Fruit fly (Drosophila melanogaster) whole organism, prepupa: ENCODE data around the gene CG1750.

Experiments
- CG10669 ChIP-seq: fragments of 200-800 bp; sonication (Bioruptor generic); optimal IDR thresholded peaks from 3 replicates; lab custom pipeline; 2018; ENCODE audit warnings: missing biosample characterization, mild to moderate bottlenecking, missing genetic modification characterization, moderate library complexity
- CG15336 ChIP-seq: fragments of 200-800 bp; sonication (Bioruptor generic); IDR thresholded peaks from 2 replicates; pipeline ENCODE4 v1.3.6; 2022; ENCODE audit warnings: missing biosample characterization, missing genetic modification characterization
- CG1621 ChIP-seq: fragments of 200-800 bp; sonication (Bioruptor generic); optimal IDR thresholded peaks from 3 replicates; lab custom pipeline; 2018; ENCODE audit warnings: missing biosample characterization, mild to moderate bottlenecking, missing genetic modification characterization
- CG16779 ChIP-seq: fragments of 200-800 bp; sonication (Bioruptor generic); optimal IDR thresholded peaks from 3 replicates; lab custom pipeline; 2017; ENCODE audit warnings: missing biosample characterization, mild to moderate bottlenecking, missing genetic modification characterization
- CG3032 ChIP-seq: fragments of 200-800 bp; optimal IDR thresholded peaks from 2 replicates; lab custom pipeline; 2019; ENCODE audit warnings: missing biosample characterization, mild to moderate bottlenecking, missing genetic modification characterization, moderate library complexity
- CG31627 ChIP-seq: fragments of 200-800 bp; sonication (Bioruptor generic); optimal IDR thresholded peaks from 3 replicates; lab custom pipeline; 2016; ENCODE audit warnings: missing biosample characterization, missing genetic modification characterization
- CG32006 ChIP-seq: fragments of 200-800 bp; sonication (Bioruptor generic); optimal IDR thresholded peaks from 3 replicates; lab custom pipeline; 2017; ENCODE audit warnings: missing biosample characterization, mild to moderate bottlenecking, missing genetic modification characterization
- CG34406 ChIP-seq: fragments of 200-800 bp; sonication (Bioruptor generic); optimal IDR thresholded peaks from 3 replicates; lab custom pipeline; 2016; ENCODE audit warnings: missing biosample characterization, missing genetic modification characterization
- CG3919 ChIP-seq: fragments of 200-800 bp; sonication (Bioruptor generic); optimal IDR thresholded peaks from 3 replicates; lab custom pipeline; 2016; ENCODE audit warnings: missing biosample characterization, missing genetic modification characterization
- CG6163 ChIP-seq: fragments of 200-800 bp; sonication (Bioruptor generic); IDR thresholded peaks from 3 replicates; pipeline ENCODE4 v1.3.6; 2022; ENCODE audit warnings: missing biosample characterization, missing genetic modification characterization
- CG6276 ChIP-seq: fragments of 200-800 bp; sonication (Bioruptor generic); optimal IDR thresholded peaks from 2 replicates; lab custom pipeline; 2017; ENCODE audit warnings: missing biosample characterization, mild to moderate bottlenecking, missing genetic modification characterization
- CG6792 ChIP-seq: fragments of 200-800 bp; sonication (Bioruptor generic); optimal IDR thresholded peaks from 3 replicates; lab custom pipeline; 2016; ENCODE audit warnings: missing biosample characterization, missing genetic modification characterization
- CG6854 ChIP-seq: fragments of 200-800 bp; sonication (Bioruptor generic); optimal IDR thresholded peaks from 2 replicates; lab custom pipeline; 2017; ENCODE audit warnings: missing biosample characterization, mild to moderate bottlenecking, missing genetic modification characterization
- CG8119 ChIP-seq: fragments of 200-800 bp; sonication (Bioruptor generic); IDR thresholded peaks from 3 replicates; pipeline ENCODE4 v1.3.6; 2022; ENCODE audit warnings: missing biosample characterization, missing genetic modification characterization
- CG8319 ChIP-seq: fragments of 200-800 bp; sonication (Bioruptor generic); optimal IDR thresholded peaks from 3 replicates; lab custom pipeline; 2016; ENCODE audit warnings: missing biosample characterization, missing genetic modification characterization
- CG8632 ChIP-seq: fragments of 200-800 bp; sonication (Bioruptor generic); optimal IDR thresholded peaks from 3 replicates; lab custom pipeline; 2016; ENCODE audit warnings: missing biosample characterization, missing genetic modification characterization
- Eip75B ChIP-seq: fragments of 200-800 bp; sonication (Bioruptor generic); optimal IDR thresholded peaks from 3 replicates; lab custom pipeline; 2016; ENCODE audit warnings: missing biosample characterization, missing genetic modification characterization
- Eip78C ChIP-seq: fragments of 200-800 bp; sonication (Bioruptor generic); peaks from one replicate; lab custom pipeline; 2016; ENCODE audit warnings: missing biosample characterization, missing genetic modification characterization
- Ets21C ChIP-seq: fragments of 200-800 bp; sonication (Bioruptor generic); optimal IDR thresholded peaks from 3 replicates; lab custom pipeline; 2016; ENCODE audit warnings: missing biosample characterization, missing genetic modification characterization
- Ets96B ChIP-seq: fragments of 200-800 bp; optimal IDR thresholded peaks from 2 replicates; lab custom pipeline; 2019; ENCODE audit warnings: missing biosample characterization, mild to moderate bottlenecking, missing genetic modification characterization, moderate library complexity
- Gug ChIP-seq: fragments of 200-800 bp; sonication (Bioruptor generic); IDR thresholded peaks from 2 replicates; pipeline ENCODE4 v1.3.6; 2022; ENCODE audit warnings: missing biosample characterization, missing genetic modification characterization
- Hr4 ChIP-seq: fragments of 200-800 bp; sonication (Bioruptor generic); optimal IDR thresholded peaks from 3 replicates; lab custom pipeline; 2016; ENCODE audit warnings: missing biosample characterization, missing genetic modification characterization
- Met ChIP-seq: fragments of 200-800 bp; sonication (Bioruptor generic); optimal IDR thresholded peaks from 3 replicates; lab custom pipeline; 2016; ENCODE audit warnings: missing biosample characterization, missing genetic modification characterization
- OdsH ChIP-seq: fragments of 200-800 bp; sonication (Bioruptor generic); optimal IDR thresholded peaks from 3 replicates; lab custom pipeline; 2016; ENCODE audit warnings: missing biosample characterization, missing genetic modification characterization
- Smox ChIP-seq: fragments of 200-800 bp; sonication (Bioruptor generic); optimal IDR thresholded peaks from 3 replicates; lab custom pipeline; 2016; ENCODE audit warnings: missing biosample characterization, missing genetic modification characterization
- Sox102F ChIP-seq: fragments of 200-800 bp; sonication (Bioruptor generic); optimal IDR thresholded peaks from 2 replicates; lab custom pipeline; 2016; ENCODE audit warnings: missing biosample characterization, mild to moderate bottlenecking, missing genetic modification characterization
- Sox14 ChIP-seq: fragments of 200-800 bp; sonication (Bioruptor generic); optimal IDR thresholded peaks from 3 replicates; lab custom pipeline; 2016; ENCODE audit warnings: missing biosample characterization, missing genetic modification characterization
- Sox15 ChIP-seq: fragments of 200-800 bp; sonication (Bioruptor generic); optimal IDR thresholded peaks from 3 replicates; lab custom pipeline; 2016; ENCODE audit warnings: missing biosample characterization, missing genetic modification characterization
- achi ChIP-seq: fragments of 200-800 bp; sonication (Bioruptor generic); optimal IDR thresholded peaks from 3 replicates; lab custom pipeline; 2016; ENCODE audit warnings: missing biosample characterization, missing genetic modification characterization
- acj6 ChIP-seq: fragments of 200-800 bp; sonication (Bioruptor generic); optimal IDR thresholded peaks from 3 replicates; lab custom pipeline; 2016; ENCODE audit warnings: missing biosample characterization, missing genetic modification characterization
- cyc ChIP-seq: fragments of 200-800 bp; sonication (Bioruptor generic); optimal IDR thresholded peaks from 3 replicates; lab custom pipeline; 2016; ENCODE audit warnings: missing biosample characterization, missing genetic modification characterization
- dac ChIP-seq: fragments of 200-800 bp; sonication (Bioruptor generic); optimal IDR thresholded peaks from 2 replicates; lab custom pipeline; 2017; ENCODE audit warnings: missing biosample characterization, mild to moderate bottlenecking, missing genetic modification characterization
- dsx ChIP-seq: fragments of 200-800 bp; optimal IDR thresholded peaks from 3 replicates; lab custom pipeline; 2019; ENCODE audit warnings: missing biosample characterization, mild to moderate bottlenecking, missing genetic modification characterization, moderate library complexity; ENCODE audit not compliant: poor library complexity, severe bottlenecking
- eg ChIP-seq: fragments of 200-800 bp; sonication (Bioruptor generic); IDR thresholded peaks from 3 replicates; pipeline ENCODE4 v1.3.6; 2022; ENCODE audit warnings: missing biosample characterization, missing genetic modification characterization
- esn ChIP-seq: fragments of 200-800 bp; sonication (Bioruptor generic); optimal IDR thresholded peaks from 2 replicates; lab custom pipeline; 2016; ENCODE audit warnings: missing biosample characterization, mild to moderate bottlenecking, missing genetic modification characterization, moderate library complexity
- fd85E ChIP-seq: fragments of 200-800 bp; sonication (Bioruptor generic); optimal IDR thresholded peaks from 3 replicates; lab custom pipeline; 2016; ENCODE audit warnings: missing biosample characterization, missing genetic modification characterization
- fkh ChIP-seq: fragments of 200-800 bp; sonication (Bioruptor generic); optimal IDR thresholded peaks from 3 replicates; lab custom pipeline; 2017; ENCODE audit warnings: missing biosample characterization, mild to moderate bottlenecking, missing genetic modification characterization, moderate library complexity
- pdm3 ChIP-seq: fragments of 200-800 bp; sonication (Bioruptor generic); optimal IDR thresholded peaks from 3 replicates; lab custom pipeline; 2016; ENCODE audit warnings: missing biosample characterization, missing genetic modification characterization
- salr ChIP-seq, 2 experiments: fragments of 200-800 bp; sonication (Bioruptor generic); optimal IDR thresholded peaks; 3 replicates each; lab custom pipeline; 2016 to 2018; ENCODE audit warnings: missing biosample characterization in 2 of 2, missing genetic modification characterization in 2 of 2, mild to moderate bottlenecking in 1 of 2
- spab ChIP-seq: fragments of 200-800 bp; sonication (Bioruptor generic); optimal IDR thresholded peaks from 2 replicates; lab custom pipeline; 2017; ENCODE audit warnings: missing biosample characterization, mild to moderate bottlenecking, missing genetic modification characterization, missing genetic modification reagents
- svp ChIP-seq: fragments of 200-800 bp; sonication (Bioruptor generic); peaks from one replicate; lab custom pipeline; 2016; ENCODE audit warnings: missing biosample characterization, missing genetic modification characterization
- topi ChIP-seq: fragments of 200-800 bp; sonication (Bioruptor generic); optimal IDR thresholded peaks from 3 replicates; lab custom pipeline; 2016; ENCODE audit warnings: missing biosample characterization, missing genetic modification characterization
- vri ChIP-seq: fragments of 200-800 bp; sonication (Bioruptor generic); optimal IDR thresholded peaks from 3 replicates; lab custom pipeline; 2016; ENCODE audit warnings: missing biosample characterization, mild to moderate bottlenecking, missing genetic modification characterization

Gene CG1750

DNA sequence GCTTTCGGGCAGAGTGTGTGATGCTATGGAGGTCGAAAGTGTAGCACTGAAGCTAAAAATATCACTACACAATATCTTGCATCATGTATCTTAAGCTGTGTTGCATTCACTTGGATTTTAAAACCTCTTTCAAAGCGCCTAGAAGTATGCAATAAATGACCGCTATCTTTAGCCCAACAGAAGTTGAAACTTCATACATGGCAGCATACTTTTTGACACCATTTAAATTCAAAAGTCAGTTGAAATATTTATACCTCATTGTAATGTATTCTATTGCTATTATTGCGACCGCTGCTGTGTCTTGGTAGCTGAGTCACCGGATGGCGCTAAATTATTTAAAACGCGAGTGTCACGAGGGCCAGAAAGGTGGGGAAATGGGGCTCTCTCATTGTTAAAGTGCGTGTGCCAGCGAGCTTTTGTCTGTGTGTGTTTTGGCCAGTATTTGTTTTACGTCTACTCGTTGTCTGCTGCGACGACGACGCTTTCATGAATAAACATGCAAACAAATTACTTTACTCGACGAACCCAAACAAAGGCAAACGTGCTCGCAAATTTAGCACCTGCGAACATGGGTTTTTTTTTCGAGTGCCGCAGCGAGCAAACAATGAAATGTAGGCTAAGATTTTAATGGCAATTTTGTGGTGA, 16.2 kb upstream of the CG1750 start:
- TF ChIP-seq achi (GFP tag; lab: Kevin White, UChicago) (peak; percentile 9), Hr4 (GFP tag; lab: Kevin White, UChicago) (peak; percentile 23), vri (GFP tag; lab: Kevin White, UChicago) (no peak), CG8632 (GFP tag; lab: Kevin White, UChicago) (no peak), Smox (no peak), Eip75B (GFP tag; lab: Kevin White, UChicago) (peak; percentile 18), CG34406 (GFP tag; lab: Kevin White, UChicago) (no peak), CG3032 (tag; lab: Kevin White, UChicago) (no peak), CG3919 (GFP tag; lab: Kevin White, UChicago) (no peak), spab (GFP tag; lab: Kevin White, UChicago) (no peak), esn (GFP tag; lab: Kevin White, UChicago) (peak; percentile 19), CG15336 (GFP tag; lab: Robert Waterston, UW) (peak; percentile 37), Sox15 (GFP tag; lab: Kevin White, UChicago) (no peak), Ets96B (tag; lab: Kevin White, UChicago) (no peak), Sox102F (GFP tag; lab: Kevin White, UChicago) (peak; percentile 7), CG8319 (GFP tag; lab: Kevin White, UChicago) (no peak), cyc (GFP tag; lab: Kevin White, UChicago) (no peak), Eip78C (peak; percentile 55), CG31627 (GFP tag; lab: Kevin White, UChicago) (no peak), CG6276 (GFP tag; lab: Kevin White, UChicago) (no peak), svp (GFP tag; lab: Kevin White, UChicago) (peak; percentile 31), CG32006 (GFP tag; lab: Kevin White, UChicago) (peak; percentile 37), eg (no peak), CG6854 (GFP tag; lab: Kevin White, UChicago) (no peak), fkh (GFP tag; lab: Kevin White, UChicago) (peak; percentile 75), CG16779 (tag; lab: Kevin White, UChicago) (no peak), CG10669 (GFP tag; lab: Kevin White, UChicago) (no peak), pdm3 (GFP tag; lab: Kevin White, UChicago) (no peak), Ets21C (no peak), Met (GFP tag; lab: Kevin White, UChicago) (peak; percentile 9), CG6163 (GFP tag; lab: Robert Waterston, UW) (no peak), acj6 (GFP tag; lab: Kevin White, UChicago) (no peak), dsx (GFP tag; lab: Kevin White, UChicago) (no peak), OdsH (GFP tag; lab: Kevin White, UChicago) (no peak), salr (GFP tag; optimal IDR thresholded peaks at IDR 0.05; lab: Kevin White, UChicago) (no peak), Gug (GFP tag; lab: Robert Waterston, UW) (no peak), topi (GFP tag; lab: Kevin White, UChicago) (no peak), CG8119 (GFP tag; lab: Robert Waterston, UW) (0 out of 3 replicates have a peak, but pooled peaks have one; percentile 19)

DNA sequence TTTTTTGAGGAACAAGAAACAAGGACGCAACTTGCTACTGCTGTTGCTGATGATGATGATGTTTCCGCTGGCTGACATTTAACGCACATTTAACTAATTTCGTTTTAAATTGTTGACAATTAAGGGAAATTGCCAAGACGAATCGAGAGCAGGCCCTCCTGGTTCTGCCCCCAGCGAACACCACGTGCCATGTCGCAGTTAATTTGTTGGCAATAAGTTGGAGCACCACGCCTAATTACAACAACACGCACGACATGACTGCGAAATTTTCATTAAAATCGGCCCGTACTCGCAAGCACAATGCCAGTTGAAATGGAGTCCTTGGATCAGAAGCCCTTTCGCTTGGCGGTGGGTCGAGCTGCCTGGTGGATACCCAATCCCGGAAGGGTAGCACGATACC, 10.7 kb upstream of the CG1750 start, which contains the start of gene ppk24:
ppk24 (plus strand) TSS at position 301 of the 400 bp plus-strand sequence.
- TF ChIP-seq CG8119 (GFP tag; lab: Robert Waterston, UW), result no peak
- no peak for TF ChIP-seq svp (GFP tag; lab: Kevin White, UChicago)
- no peak for TF ChIP-seq fd85E
- no peak for TF ChIP-seq eg
- TF ChIP-seq CG1621 (tag; lab: Kevin White, UChicago), result no peak
- TF ChIP-seq CG6792 (GFP tag; lab: Kevin White, UChicago), result no peak
- TF ChIP-seq CG6854 (GFP tag; lab: Kevin White, UChicago), result no peak
- no peak for TF ChIP-seq Sox14 (GFP tag; lab: Kevin White, UChicago)
- no peak for TF ChIP-seq Met (GFP tag; lab: Kevin White, UChicago)
- TF ChIP-seq dac (GFP tag; lab: Kevin White, UChicago), result no peak
- no peak for TF ChIP-seq spab (GFP tag; lab: Kevin White, UChicago)
- TF ChIP-seq, all 60 proteins: peak for 0
